Worm (Caenorhabditis elegans): ENCODE measurements around the gene K08E4.2.

Gene K08E4.2

ce11 chrIV:12044844-12045738 lies 11.4 kb downstream of the K08E4.2 start:
- TF ChIP-seq lsy-2 (tag; optimal IDR thresholded peaks at IDR 0.05) (peak in 1 of 2 experiments; percentile 21), ztf-11 (tag; optimal IDR thresholded peaks at IDR 0.05) (no peak), sma-3 (GFP tag; optimal IDR thresholded peaks at IDR 0.05) (peak; percentile 59), dmd-4 (tag; optimal IDR thresholded peaks at IDR 0.05) (no peak), egl-27 (tag; optimal IDR thresholded peaks at IDR 0.05) (peak; percentile 34), lin-13 (GFP tag; optimal IDR thresholded peaks at IDR 0.05) (no peak), unc-62 (GFP tag; optimal IDR thresholded peaks at IDR 0.05) (no peak), nhr-25 (tag; optimal IDR thresholded peaks at IDR 0.05) (peak; percentile 36), nhr-21 (tag; optimal IDR thresholded peaks at IDR 0.05) (peak; percentile 47), lin-11 (tag; optimal IDR thresholded peaks at IDR 0.05) (no peak), blmp-1 (tag; optimal IDR thresholded peaks at IDR 0.05; ENCODE audit: insufficient read depth) (peak; percentile 56), nhr-6 (tag; optimal IDR thresholded peaks at IDR 0.05) (no peak), ama-1 (optimal IDR thresholded peaks at IDR 0.05) (no peak), nhr-129 (tag; optimal IDR thresholded peaks at IDR 0.05) (peak; percentile 64), fos-1 (tag; optimal IDR thresholded peaks at IDR 0.05) (peak; percentile 28), mbf-1 (tag; optimal IDR thresholded peaks at IDR 0.05) (no peak), sma-9 (GFP tag; optimal IDR thresholded peaks at IDR 0.05) (peak; percentile 83), sma-9 (tag; optimal IDR thresholded peaks at IDR 0.05) (no peak), ceh-16 (tag; optimal IDR thresholded peaks at IDR 0.05) (peak; percentile 29)

- peak; percentile 36 for TF ChIP-seq crh-2 (tag; optimal IDR thresholded peaks at IDR 0.05)
- TF ChIP-seq blmp-1 (tag; optimal IDR thresholded peaks at IDR 0.05; ENCODE audit: insufficient read depth) = no peak
- no peak for TF ChIP-seq mdl-1 (tag; optimal IDR thresholded peaks at IDR 0.05)
- TF ChIP-seq nhr-129 (tag; optimal IDR thresholded peaks at IDR 0.05) = peak; percentile 61
- TF ChIP-seq fos-1 (tag; optimal IDR thresholded peaks at IDR 0.05) = peak; percentile 16
- no peak for TF ChIP-seq Y55F3AM.14 (GFP tag; optimal IDR thresholded peaks at IDR 0.05)
- peak; percentile 51 for TF ChIP-seq sma-9 (GFP tag; optimal IDR thresholded peaks at IDR 0.05)
- TF ChIP-seq sma-9 (tag; optimal IDR thresholded peaks at IDR 0.05) = no peak
Measured at ce11 chrIV:12043054-12043453, 13.4 kb downstream of the K08E4.2 start.

- TF ChIP-seq blmp-1 (tag; optimal IDR thresholded peaks at IDR 0.05; ENCODE audit: insufficient read depth) (no peak), R02D3.7 (tag; optimal IDR thresholded peaks at IDR 0.05) (no peak), nhr-12 (tag; optimal IDR thresholded peaks at IDR 0.05) (no peak), crh-2 (tag; optimal IDR thresholded peaks at IDR 0.05) (no peak), ama-1 (optimal IDR thresholded peaks at IDR 0.05) (no peak), alr-1 (tag; optimal IDR thresholded peaks at IDR 0.05) (no peak), nhr-10 (tag; optimal IDR thresholded peaks at IDR 0.05) (no peak), nhr-21 (tag; optimal IDR thresholded peaks at IDR 0.05) (no peak), lin-11 (tag; optimal IDR thresholded peaks at IDR 0.05) (no peak), fos-1 (tag; optimal IDR thresholded peaks at IDR 0.05) (peak; percentile 60), nhr-129 (tag; optimal IDR thresholded peaks at IDR 0.05) (peak; percentile 35), sma-9 (GFP tag; optimal IDR thresholded peaks at IDR 0.05) (peak; percentile 23), sma-9 (tag; optimal IDR thresholded peaks at IDR 0.05) (no peak)
Measured at ce11 chrIV:12040431-12040830, 16.0 kb downstream of the K08E4.2 start.

ce11 chrIV:12036924-12037323 lies 19.5 kb downstream of the K08E4.2 start:
- TF ChIP-seq sem-4 (tag; optimal IDR thresholded peaks at IDR 0.05) (peak; percentile 64), elt-3 (tag; optimal IDR thresholded peaks at IDR 0.05) (no peak), alr-1 (tag; optimal IDR thresholded peaks at IDR 0.05) (no peak), nhr-129 (tag; optimal IDR thresholded peaks at IDR 0.05) (peak; percentile 6), ztf-4 (tag; optimal IDR thresholded peaks at IDR 0.05) (peak; percentile 61), sma-3 (GFP tag; optimal IDR thresholded peaks at IDR 0.05) (peak; percentile 47), ZK546.5 (tag; optimal IDR thresholded peaks at IDR 0.05) (no peak), dmd-4 (tag; optimal IDR thresholded peaks at IDR 0.05) (no peak), nhr-6 (tag; optimal IDR thresholded peaks at IDR 0.05) (peak; percentile 1), nhr-25 (tag; optimal IDR thresholded peaks at IDR 0.05) (peak; percentile 48), lsy-2 (tag; optimal IDR thresholded peaks at IDR 0.05) (peak in 1 of 2 experiments; percentile 63), mab-5 (tag; optimal IDR thresholded peaks at IDR 0.05) (no peak), lin-11 (tag; optimal IDR thresholded peaks at IDR 0.05) (no peak), mdl-1 (tag; optimal IDR thresholded peaks at IDR 0.05) (no peak), ama-1 (optimal IDR thresholded peaks at IDR 0.05) (peak; percentile 51), zag-1 (tag; optimal IDR thresholded peaks at IDR 0.05) (no peak), lin-13 (GFP tag; optimal IDR thresholded peaks at IDR 0.05) (peak; percentile 11)

All from whole organism, L2 larva.